Fruit fly (Drosophila melanogaster) whole organism, embryonic: ENCODE data around the gene Sec61alpha.

Experiments
- Awh ChIP-seq: fragments of 200-800 bp; sonication (Bioruptor generic); IDR thresholded peaks from 2 replicates; pipeline ENCODE4, ENCODE4 v1.3.6; 2022; ENCODE audit warnings: missing biosample characterization, missing genetic modification characterization
- Bteb2 ChIP-seq: fragments of 200-800 bp; sonication (Bioruptor generic); optimal IDR thresholded peaks from 2 replicates; lab custom pipeline; 2016; ENCODE audit warnings: missing biosample characterization, missing genetic modification characterization
- CG10274 ChIP-seq: fragments of 200-800 bp; sonication (Bioruptor generic); optimal IDR thresholded peaks from 3 replicates; lab custom pipeline; 2017; ENCODE audit warnings: missing biosample characterization, mild to moderate bottlenecking, missing genetic modification characterization
- CG10366 ChIP-seq: fragments of 200-800 bp; sonication (Bioruptor generic); IDR thresholded peaks from 2 replicates; pipeline ENCODE4 v1.3.6; 2022; ENCODE audit warnings: missing biosample characterization, missing genetic modification characterization
- CG10654 ChIP-seq: fragments of 200-800 bp; sonication (Bioruptor generic); optimal IDR thresholded peaks from 2 replicates; lab custom pipeline; 2016; ENCODE audit warnings: missing biosample characterization, missing genetic modification characterization
- CG10979 ChIP-seq: fragments of 200-800 bp; sonication (Bioruptor generic); optimal IDR thresholded peaks from 2 replicates; lab custom pipeline; 2018; ENCODE audit warnings: missing biosample characterization, mild to moderate bottlenecking, missing genetic modification characterization, moderate library complexity
- CG11456 ChIP-seq: fragments of 200-800 bp; sonication (Bioruptor generic); IDR thresholded peaks from 3 replicates; pipeline ENCODE4 v1.3.6; 2022; ENCODE audit warnings: missing biosample characterization, missing genetic modification characterization
- CG12942 ChIP-seq: fragments of 200-800 bp; sonication (Bioruptor generic); optimal IDR thresholded peaks from 3 replicates; lab custom pipeline; 2016; ENCODE audit warnings: missing biosample characterization, missing genetic modification characterization
- CG15601 ChIP-seq: fragments of 200-800 bp; sonication (Bioruptor generic); optimal IDR thresholded peaks from 3 replicates; lab custom pipeline; 2019; ENCODE audit warnings: missing biosample characterization, mild to moderate bottlenecking, missing genetic modification characterization, moderate library complexity
- CG16779 ChIP-seq: fragments of 200-800 bp; sonication (Bioruptor generic); IDR thresholded peaks from 2 replicates; pipeline ENCODE4 v1.3.6; 2022; ENCODE audit warnings: missing biosample characterization, missing genetic modification characterization
- CG16813 ChIP-seq: fragments of 200-800 bp; sonication (Bioruptor generic); IDR thresholded peaks from 3 replicates; pipeline ENCODE4 v1.3.6; 2022; ENCODE audit warnings: missing biosample characterization, missing genetic modification characterization; ENCODE audit not compliant: partially characterized antibody
- CG18764 ChIP-seq: fragments of 200-800 bp; sonication (Bioruptor generic); optimal IDR thresholded peaks from 3 replicates; lab custom pipeline; 2016; ENCODE audit warnings: missing biosample characterization, missing genetic modification characterization
- CG2889 ChIP-seq: fragments of 200-800 bp; sonication (Bioruptor generic); IDR thresholded peaks from 3 replicates; pipeline ENCODE4 v1.3.6; 2022; ENCODE audit warnings: missing biosample characterization, missing genetic modification characterization
- CG31365 ChIP-seq: fragments of 200-800 bp; sonication (Bioruptor generic); optimal IDR thresholded peaks from 2 replicates; lab custom pipeline; 2018; ENCODE audit warnings: missing biosample characterization, mild to moderate bottlenecking, missing genetic modification characterization
- CG4854 ChIP-seq: fragments of 200-800 bp; sonication (Bioruptor generic); optimal IDR thresholded peaks from 2 replicates; lab custom pipeline; 2016; ENCODE audit warnings: missing biosample characterization, missing genetic modification characterization, inconsistent platforms
- CG6654 ChIP-seq: fragments of 200-800 bp; sonication (Bioruptor generic); optimal IDR thresholded peaks from 2 replicates; lab custom pipeline; 2017; ENCODE audit warnings: missing biosample characterization, mild to moderate bottlenecking, missing genetic modification characterization
- CG8765 ChIP-seq: fragments of 200-800 bp; sonication (Bioruptor generic); IDR thresholded peaks from 2 replicates; pipeline ENCODE4 v1.3.6; 2022; ENCODE audit warnings: missing biosample characterization, missing genetic modification characterization
- CG9609 ChIP-seq: fragments of 200-800 bp; sonication (Bioruptor generic); optimal IDR thresholded peaks from 3 replicates; lab custom pipeline; 2016; ENCODE audit warnings: missing biosample characterization, missing genetic modification characterization
- CTCF ChIP-seq: fragments of 200-800 bp; sonication (Bioruptor generic); optimal IDR thresholded peaks from 2 replicates; lab custom pipeline; 2017; ENCODE audit warnings: missing biosample characterization, mild to moderate bottlenecking, missing genetic modification characterization, moderate library complexity
- D19A ChIP-seq: fragments of 200-800 bp; optimal IDR thresholded peaks from 3 replicates; lab custom pipeline; 2019; ENCODE audit warnings: missing biosample characterization, mild to moderate bottlenecking, missing genetic modification characterization, moderate library complexity
- D19B ChIP-seq: fragments of 200-800 bp; sonication (Bioruptor generic); optimal IDR thresholded peaks from 2 replicates; lab custom pipeline; 2017; ENCODE audit warnings: missing biosample characterization, mild to moderate bottlenecking, missing genetic modification characterization
- Deaf1 ChIP-seq: fragments of 200-800 bp; optimal IDR thresholded peaks from 3 replicates; lab custom pipeline; 2019; ENCODE audit warnings: missing biosample characterization, mild to moderate bottlenecking, missing genetic modification characterization, moderate library complexity
- Eip74EF ChIP-seq, 2 experiments: fragments of 200-800 bp in 1 of 2; fragments of >200 bp in 1 of 2; sonication (Bioruptor generic) in 1 of 2; optimal IDR thresholded peaks; 2 replicates each; lab custom pipeline; 2017 to 2019; ENCODE audit warnings: missing biosample characterization in 2 of 2, missing genetic modification characterization in 2 of 2, mild to moderate bottlenecking in 1 of 2, moderate library complexity in 1 of 2
- GATAe ChIP-seq: fragments of 200-800 bp; sonication (Bioruptor generic); conservative IDR thresholded peaks from 2 replicates; pipeline ENCODE4 v1.3.6; 2022; ENCODE audit warnings: missing biosample characterization, missing genetic modification characterization
- Gsc ChIP-seq: fragments of 200-800 bp; sonication (Bioruptor generic); IDR thresholded peaks from 2 replicates; pipeline ENCODE4 v1.3.6; 2022; ENCODE audit warnings: missing biosample characterization, missing genetic modification characterization
- Hand ChIP-seq: fragments of 200-800 bp; sonication (Bioruptor generic); optimal IDR thresholded peaks from 2 replicates; lab custom pipeline; 2017; ENCODE audit warnings: mild to moderate bottlenecking, missing biosample characterization, missing genetic modification reagents, missing genetic modification characterization
- MTF-1 ChIP-seq: fragments of 200-800 bp; sonication (Bioruptor generic); optimal IDR thresholded peaks from 2 replicates; lab custom pipeline; 2018; ENCODE audit warnings: missing biosample characterization, mild to moderate bottlenecking, missing genetic modification characterization, borderline replicate concordance
- Nf-YA ChIP-seq: fragments of 200-800 bp; sonication (Bioruptor generic); IDR thresholded peaks from 2 replicates; pipeline ENCODE4 v1.3.6; 2022; ENCODE audit warnings: missing biosample characterization, missing genetic modification characterization
- Poxn ChIP-seq: fragments of 200-800 bp; sonication (Bioruptor generic); IDR thresholded peaks from 2 replicates; pipeline ENCODE4 v1.3.6; 2022; ENCODE audit warnings: missing biosample characterization, missing genetic modification characterization
- Sox102F ChIP-seq: fragments of 200-800 bp; sonication (Bioruptor generic); optimal IDR thresholded peaks from 2 replicates; lab custom pipeline; 2018; ENCODE audit warnings: missing biosample characterization, mild to moderate bottlenecking, missing genetic modification characterization, moderate library complexity
- Stat92E ChIP-seq, 3 experiments: fragments of >200 bp in 2 of 3; fragments of 200-800 bp in 1 of 3; sonication (Bioruptor generic) in 1 of 3; optimal IDR thresholded peaks; 2 replicates each; lab custom pipeline; 2017 to 2019; ENCODE audit warnings: missing biosample characterization in 3 of 3, missing genetic modification characterization in 3 of 3, mild to moderate bottlenecking in 1 of 3, moderate library complexity in 1 of 3
- bsh ChIP-seq, 2 experiments: fragments of 200-800 bp; sonication (Bioruptor generic); optimal IDR thresholded peaks; 2 replicates each; lab custom pipeline; 2017 to 2018; ENCODE audit warnings: mild to moderate bottlenecking in 2 of 2, missing biosample characterization in 2 of 2, missing genetic modification characterization in 2 of 2, moderate library complexity in 1 of 2
- dati ChIP-seq: fragments of 200-800 bp; sonication (Bioruptor generic); IDR thresholded peaks from 2 replicates; pipeline ENCODE4 v1.3.6; 2022; ENCODE audit warnings: missing biosample characterization, missing genetic modification characterization
- her ChIP-seq: fragments of 200-800 bp; sonication (Bioruptor generic); optimal IDR thresholded peaks from 2 replicates; lab custom pipeline; 2016; ENCODE audit warnings: missing biosample characterization, missing genetic modification characterization
- insv ChIP-seq, 2 experiments: fragments of 200-800 bp; sonication (Bioruptor generic); optimal IDR thresholded peaks; 3 replicates each; lab custom pipeline; 2016 to 2018; ENCODE audit warnings: missing biosample characterization in 2 of 2, missing genetic modification characterization in 2 of 2
- kah ChIP-seq: fragments of 200-800 bp; sonication (Bioruptor generic); optimal IDR thresholded peaks from 2 replicates; lab custom pipeline; 2018; ENCODE audit warnings: missing biosample characterization, mild to moderate bottlenecking, missing genetic modification characterization
- lilli ChIP-seq: fragments of 200-800 bp; sonication (Bioruptor generic); optimal IDR thresholded peaks from 3 replicates; lab custom pipeline; 2016; ENCODE audit warnings: missing biosample characterization, missing genetic modification characterization
- lola ChIP-seq, 3 experiments: fragments of >200 bp in 2 of 3; fragments of 200-800 bp in 1 of 3; sonication (Bioruptor generic) in 1 of 3; optimal IDR thresholded peaks; 2 replicates each; lab custom pipeline; 2017 to 2019; ENCODE audit warnings: missing biosample characterization in 3 of 3, missing genetic modification characterization in 3 of 3, mild to moderate bottlenecking in 1 of 3, moderate library complexity in 1 of 3
- pan ChIP-seq, 4 experiments: fragments of >200 bp in 3 of 4; fragments of 200-800 bp in 1 of 4; sonication (Bioruptor generic) in 1 of 4; optimal IDR thresholded peaks in 3 of 4; IDR thresholded peaks in 1 of 4; 2 replicates each; pipeline versions ENCODE4 v1.3.6 to Lab custom; 2017 to 2022; ENCODE audit warnings: missing biosample characterization in 2 of 4, missing genetic modification characterization in 2 of 4, mixed read lengths in 1 of 4
- phol ChIP-seq: fragments of 200-800 bp; sonication (Bioruptor generic); optimal IDR thresholded peaks from 3 replicates; lab custom pipeline; 2018; ENCODE audit warnings: missing biosample characterization, mild to moderate bottlenecking, missing genetic modification characterization, moderate library complexity
- pita ChIP-seq: fragments of 200-800 bp; sonication (Bioruptor generic); optimal IDR thresholded peaks from 2 replicates; lab custom pipeline; 2017; ENCODE audit warnings: missing biosample characterization, mild to moderate bottlenecking, missing genetic modification characterization
- pzg ChIP-seq: fragments of 200-800 bp; sonication (Bioruptor generic); optimal IDR thresholded peaks from 3 replicates; lab custom pipeline; 2018; ENCODE audit warnings: missing biosample characterization, mild to moderate bottlenecking, missing genetic modification characterization, moderate library complexity
- sima ChIP-seq: fragments of 200-800 bp; sonication (Bioruptor generic); optimal IDR thresholded peaks from 2 replicates; lab custom pipeline; 2016; ENCODE audit warnings: missing biosample characterization, missing genetic modification characterization
- slou ChIP-seq: fragments of 200-800 bp; sonication (Bioruptor generic); optimal IDR thresholded peaks from 3 replicates; lab custom pipeline; 2016; ENCODE audit warnings: missing biosample characterization, missing genetic modification characterization
- stc ChIP-seq: fragments of 200-800 bp; sonication (Bioruptor generic); IDR thresholded peaks from 2 replicates; pipeline ENCODE4 v1.3.6; 2022; ENCODE audit warnings: missing biosample characterization, missing genetic modification characterization
- tll ChIP-seq, 2 experiments: fragments of 200-800 bp in 1 of 2; fragments of >200 bp in 1 of 2; sonication (Bioruptor generic) in 1 of 2; optimal IDR thresholded peaks; 2 replicates each; lab custom pipeline; 2017 to 2019; ENCODE audit warnings: missing biosample characterization in 2 of 2, missing genetic modification characterization in 2 of 2, mild to moderate bottlenecking in 1 of 2, moderate library complexity in 1 of 2
- trem ChIP-seq: fragments of 200-800 bp; optimal IDR thresholded peaks from 3 replicates; lab custom pipeline; 2019; ENCODE audit warnings: missing biosample characterization, mild to moderate bottlenecking, missing genetic modification characterization, moderate library complexity
- trh ChIP-seq: fragments of 200-800 bp; sonication (Bioruptor generic); optimal IDR thresholded peaks from 2 replicates; lab custom pipeline; 2016; ENCODE audit warnings: missing biosample characterization, missing genetic modification characterization
- tup ChIP-seq: fragments of 200-800 bp; sonication (Bioruptor generic); optimal IDR thresholded peaks from 2 replicates; lab custom pipeline; 2016; ENCODE audit warnings: missing biosample characterization, mild to moderate bottlenecking, missing genetic modification characterization, moderate library complexity

The Sec61alpha gene

dm6 chr2L:6490783-6491249, 10.4 kb upstream of the Sec61alpha start, which contains the start of the genes Phf5a and CG31638 (continued):
- TF ChIP-seq Gsc (GFP tag; lab: Robert Waterston, UW) (peak; percentile 87), Poxn (GFP tag; lab: Robert Waterston, UW) (no peak), CG18764 (peak; percentile 95), MTF-1 (peak; percentile 89), CG11456 (GFP tag; lab: Robert Waterston, UW) (0 out of 3 replicates have a peak, but pooled peaks have one; percentile 59), tup (GFP tag; lab: Kevin White, UChicago) (no peak), CG2889 (peak; percentile 97), D19A (tag; lab: Kevin White, UChicago) (peak; percentile 54), trh (GFP tag; lab: Kevin White, UChicago) (peak; percentile 44), pan (optimal IDR thresholded peaks at IDR 0.05; lab: Kevin White, UChicago) (no peak), pan (GFP tag; optimal IDR thresholded peaks at IDR 0.05 in 1 of 2, IDR thresholded peaks at IDR 0.05 in 1 of 2) (peak in 1 of 2 experiments; percentile 98), Nf-YA (GFP tag; lab: Robert Waterston, UW) (no peak), Hand (GFP tag; lab: Kevin White, UChicago) (peak; percentile 74), kah (GFP tag; lab: Kevin White, UChicago) (peak; percentile 78), phol (peak; percentile 98), CG10979 (tag; lab: Kevin White, UChicago) (peak; percentile 95), CG16813 (GFP tag; lab: Robert Waterston, UW) (0 out of 3 replicates have a peak, but pooled peaks have one; percentile 14), CG31365 (peak; percentile 35), trem (tag; lab: Kevin White, UChicago) (peak; percentile 96), stc (GFP tag; lab: Robert Waterston, UW) (peak; percentile 95), CG10366 (peak; percentile 43), CG9609 (GFP tag; lab: Kevin White, UChicago) (peak; percentile 73), pita (GFP tag; lab: Kevin White, UChicago) (no peak), CG16779 (GFP tag; lab: Robert Waterston, UW) (peak; percentile 73), Eip74EF (GFP tag; optimal IDR thresholded peaks at IDR 0.05; lab: Kevin White, UChicago) (peak in 1 of 2 experiments; percentile 51), CG8765 (GFP tag; lab: Robert Waterston, UW) (peak; percentile 96), CG10654 (peak; percentile 96), pzg (GFP tag; lab: Kevin White, UChicago) (peak; percentile 64), lola (GFP tag; optimal IDR thresholded peaks at IDR 0.05; lab: Kevin White, UChicago) (peak in 1 of 3 experiments; percentile 73), insv (GFP tag; optimal IDR thresholded peaks at IDR 0.05; lab: Kevin White, UChicago) (peak in 1 of 2 experiments; percentile 19), Sox102F (GFP tag; lab: Kevin White, UChicago) (no peak), Deaf1 (tag; lab: Kevin White, UChicago) (peak; percentile 30), tll (GFP tag; optimal IDR thresholded peaks at IDR 0.05; lab: Kevin White, UChicago) (peak in 1 of 2 experiments; percentile 46), CG12942 (GFP tag; lab: Kevin White, UChicago) (peak; percentile 93), Awh (GFP tag; lab: Robert Waterston, UW) (peak; percentile 95), CG6654 (GFP tag; lab: Kevin White, UChicago) (peak; percentile 78), slou (GFP tag; lab: Kevin White, UChicago) (peak; percentile 83), Bteb2 (no peak), lilli (GFP tag; lab: Kevin White, UChicago) (peak; percentile 95), GATAe (GFP tag; lab: Robert Waterston, UW) (peak; percentile 91), CG10274 (GFP tag; lab: Kevin White, UChicago) (peak; percentile 78), bsh (GFP tag; optimal IDR thresholded peaks at IDR 0.05; lab: Kevin White, UChicago) (peak; percentile 50 to 68), CG15601 (tag; lab: Kevin White, UChicago) (peak; percentile 68), Stat92E (GFP tag; optimal IDR thresholded peaks at IDR 0.05; lab: Kevin White, UChicago) (no peak), dati (GFP tag; lab: Robert Waterston, UW) (peak; percentile 88), CG4854 (GFP tag; lab: Kevin White, UChicago) (no peak), D19B (peak; percentile 84), sima (GFP tag; lab: Kevin White, UChicago) (no peak), CTCF (GFP tag; lab: Kevin White, UChicago) (peak; percentile 46), her (no peak)
